Fruit fly (Drosophila melanogaster) whole organism, embryonic: ENCODE results near the gene CG46465.

Experiments
- Aef1 ChIP-seq: fragments of 200-800 bp; sonication (Bioruptor generic); IDR thresholded peaks from 3 replicates; pipeline ENCODE4 v1.3.6; 2022; ENCODE audit warnings: missing biosample characterization, missing genetic modification characterization
- C15 ChIP-seq: fragments of 200-800 bp; sonication (Bioruptor generic); IDR thresholded peaks from 3 replicates; pipeline ENCODE4 v1.3.6; 2022; ENCODE audit warnings: missing biosample characterization, missing genetic modification characterization
- CG10147 ChIP-seq: fragments of 200-800 bp; sonication (Bioruptor generic); optimal IDR thresholded peaks from 2 replicates; lab custom pipeline; 2019; ENCODE audit warnings: missing biosample characterization, mild to moderate bottlenecking, missing genetic modification characterization, moderate library complexity
- CG10979 ChIP-seq: fragments of 200-800 bp; sonication (Bioruptor generic); optimal IDR thresholded peaks from 2 replicates; lab custom pipeline; 2018; ENCODE audit warnings: missing biosample characterization, mild to moderate bottlenecking, missing genetic modification characterization, moderate library complexity
- CG12219 ChIP-seq: fragments of 200-800 bp; sonication (Bioruptor generic); optimal IDR thresholded peaks from 3 replicates; lab custom pipeline; 2018; ENCODE audit warnings: missing biosample characterization, mild to moderate bottlenecking, missing genetic modification characterization
- CG12659 ChIP-seq: fragments of 200-800 bp; sonication (Bioruptor generic); optimal IDR thresholded peaks from 3 replicates; lab custom pipeline; 2017; ENCODE audit warnings: mild to moderate bottlenecking, missing biosample characterization, missing genetic modification reagents, missing genetic modification characterization
- CG13775 ChIP-seq: fragments of 200-800 bp; sonication (Bioruptor generic); optimal IDR thresholded peaks from 3 replicates; lab custom pipeline; 2017; ENCODE audit warnings: missing biosample characterization, mild to moderate bottlenecking, missing genetic modification characterization
- CG13894 ChIP-seq: fragments of 200-800 bp; sonication (Bioruptor generic); optimal IDR thresholded peaks from 3 replicates; lab custom pipeline; 2018; ENCODE audit warnings: missing biosample characterization, mild to moderate bottlenecking, missing genetic modification characterization, moderate library complexity
- CG14860 ChIP-seq: fragments of 200-800 bp; sonication (Bioruptor generic); IDR thresholded peaks from 3 replicates; pipeline ENCODE4 v1.3.6; 2022; ENCODE audit warnings: missing biosample characterization, missing genetic modification characterization; ENCODE audit not compliant: partially characterized antibody
- CG1602 ChIP-seq: fragments of 200-800 bp; sonication (Bioruptor generic); optimal IDR thresholded peaks from 3 replicates; lab custom pipeline; 2016; ENCODE audit warnings: missing biosample characterization, missing genetic modification characterization
- CG2129 ChIP-seq: fragments of 200-800 bp; sonication (Bioruptor generic); IDR thresholded peaks from 2 replicates; pipeline ENCODE4 v1.3.6; 2022; ENCODE audit warnings: missing biosample characterization, missing genetic modification characterization; ENCODE audit not compliant: partially characterized antibody
- CG33213 ChIP-seq: fragments of 200-800 bp; sonication (Bioruptor generic); optimal IDR thresholded peaks from 3 replicates; lab custom pipeline; 2016; ENCODE audit warnings: missing biosample characterization, missing genetic modification characterization
- CG4328 ChIP-seq: fragments of 200-800 bp; sonication (Bioruptor generic); optimal IDR thresholded peaks from 3 replicates; lab custom pipeline; 2017; ENCODE audit warnings: missing biosample characterization, missing genetic modification reagents, missing genetic modification characterization
- CG43689 ChIP-seq: fragments of 200-800 bp; sonication (Bioruptor generic); IDR thresholded peaks from 2 replicates; pipeline ENCODE4 v1.3.6; 2022; ENCODE audit warnings: missing biosample characterization, missing genetic modification characterization
- CG4404 ChIP-seq: fragments of 200-800 bp; sonication (Bioruptor generic); IDR thresholded peaks from 2 replicates; pipeline ENCODE4 v1.3.6; 2022; ENCODE audit warnings: missing biosample characterization, missing genetic modification characterization
- CG4820 ChIP-seq: fragments of 200-800 bp; sonication (Bioruptor generic); optimal IDR thresholded peaks from 3 replicates; lab custom pipeline; 2016; ENCODE audit warnings: missing biosample characterization, missing genetic modification characterization
- CG7271 ChIP-seq: fragments of 200-800 bp; sonication (Bioruptor generic); optimal IDR thresholded peaks from 2 replicates; lab custom pipeline; 2018; ENCODE audit warnings: missing biosample characterization, mild to moderate bottlenecking, missing genetic modification characterization, moderate library complexity
- CG7839 ChIP-seq: fragments of 200-800 bp; sonication (Bioruptor generic); optimal IDR thresholded peaks from 3 replicates; lab custom pipeline; 2018; ENCODE audit warnings: missing biosample characterization, mild to moderate bottlenecking, missing genetic modification characterization, moderate library complexity
- CG7928 ChIP-seq: fragments of 200-800 bp; sonication (Bioruptor generic); optimal IDR thresholded peaks from 2 replicates; lab custom pipeline; 2017; ENCODE audit warnings: missing biosample characterization, mild to moderate bottlenecking, missing genetic modification characterization
- CG8290 ChIP-seq, 3 experiments: fragments of 200-800 bp; sonication (Bioruptor generic); optimal IDR thresholded peaks; 2 replicates each; lab custom pipeline; 2016 to 2019; ENCODE audit warnings: missing biosample characterization in 3 of 3, missing genetic modification characterization in 3 of 3, mild to moderate bottlenecking in 2 of 3, moderate library complexity in 1 of 3
- CTCF ChIP-seq: fragments of 200-800 bp; sonication (Bioruptor generic); optimal IDR thresholded peaks from 2 replicates; lab custom pipeline; 2017; ENCODE audit warnings: missing biosample characterization, mild to moderate bottlenecking, missing genetic modification characterization, moderate library complexity
- Camta ChIP-seq: fragments of 200-800 bp; sonication (Bioruptor generic); optimal IDR thresholded peaks from 2 replicates; lab custom pipeline; 2016; ENCODE audit warnings: missing biosample characterization, missing genetic modification characterization
- CoRest ChIP-seq: fragments of 200-800 bp; sonication (Bioruptor generic); optimal IDR thresholded peaks from 3 replicates; lab custom pipeline; 2018; ENCODE audit warnings: missing biosample characterization, mild to moderate bottlenecking, missing genetic modification characterization, moderate library complexity
- Dp ChIP-seq: fragments of 200-800 bp; sonication (Bioruptor generic); optimal IDR thresholded peaks from 2 replicates; lab custom pipeline; 2018; ENCODE audit warnings: missing biosample characterization, mild to moderate bottlenecking, missing genetic modification characterization, moderate library complexity
- Eip74EF ChIP-seq, 2 experiments: fragments of 200-800 bp in 1 of 2; fragments of >200 bp in 1 of 2; sonication (Bioruptor generic) in 1 of 2; optimal IDR thresholded peaks; 2 replicates each; lab custom pipeline; 2017 to 2019; ENCODE audit warnings: missing biosample characterization in 2 of 2, missing genetic modification characterization in 2 of 2, mild to moderate bottlenecking in 1 of 2, moderate library complexity in 1 of 2
- HLHmδ ChIP-seq: fragments of 200-800 bp; sonication (Bioruptor generic); optimal IDR thresholded peaks from 2 replicates; lab custom pipeline; 2018; ENCODE audit warnings: missing biosample characterization, mild to moderate bottlenecking, missing genetic modification characterization, moderate library complexity
- Hmx ChIP-seq: fragments of 200-800 bp; sonication (Bioruptor generic); optimal IDR thresholded peaks from 2 replicates; lab custom pipeline; 2016; ENCODE audit warnings: missing biosample characterization, missing genetic modification characterization
- NC2β ChIP-seq: fragments of 200-800 bp; sonication (Bioruptor generic); optimal IDR thresholded peaks from 2 replicates; lab custom pipeline; 2016; ENCODE audit warnings: missing biosample characterization, missing genetic modification characterization
- Rx ChIP-seq: fragments of 200-800 bp; sonication (Bioruptor generic); IDR thresholded peaks from 2 replicates; pipeline ENCODE4 v1.3.6; 2022; ENCODE audit warnings: missing biosample characterization, missing genetic modification characterization
- bowl ChIP-seq: fragments of 200-800 bp; sonication (Bioruptor generic); IDR thresholded peaks from 2 replicates; pipeline ENCODE4 v1.3.6; 2022; ENCODE audit warnings: missing biosample characterization, missing genetic modification characterization
- btn ChIP-seq: fragments of 200-800 bp; sonication (Bioruptor generic); optimal IDR thresholded peaks from 2 replicates; lab custom pipeline; 2016; ENCODE audit warnings: missing biosample characterization, missing genetic modification characterization
- cas ChIP-seq: fragments of 200-800 bp; sonication (Bioruptor generic); IDR thresholded peaks from 2 replicates; pipeline ENCODE4 v1.3.6; 2022; ENCODE audit warnings: missing biosample characterization, missing genetic modification characterization
- dmrt11E ChIP-seq: fragments of 200-800 bp; sonication (Bioruptor generic); optimal IDR thresholded peaks from 3 replicates; lab custom pipeline; 2018; ENCODE audit warnings: missing biosample characterization, mild to moderate bottlenecking, missing genetic modification characterization, moderate library complexity
- dmrt99B ChIP-seq: fragments of 200-800 bp; sonication (Bioruptor generic); optimal IDR thresholded peaks from 2 replicates; lab custom pipeline; 2018; ENCODE audit warnings: missing biosample characterization, mild to moderate bottlenecking, missing genetic modification characterization, moderate library complexity
- exex ChIP-seq: fragments of 200-800 bp; sonication (Bioruptor generic); optimal IDR thresholded peaks from 4 replicates; lab custom pipeline; 2018; ENCODE audit warnings: missing biosample characterization, mild to moderate bottlenecking, missing genetic modification characterization, moderate library complexity
- eyg ChIP-seq: fragments of 200-800 bp; sonication (Bioruptor generic); optimal IDR thresholded peaks from 3 replicates; lab custom pipeline; 2016; ENCODE audit warnings: missing biosample characterization, missing genetic modification characterization
- hth ChIP-seq: fragments of >200 bp; optimal IDR thresholded peaks from 2 replicates; lab custom pipeline; 2017; ENCODE audit warnings: inconsistent platforms
- ind ChIP-seq: fragments of 200-800 bp; sonication (Bioruptor generic); optimal IDR thresholded peaks from 3 replicates; lab custom pipeline; 2016; ENCODE audit warnings: missing biosample characterization, missing genetic modification characterization
- luna ChIP-seq: fragments of 200-800 bp; sonication (Bioruptor generic); optimal IDR thresholded peaks from 2 replicates; lab custom pipeline; 2016; ENCODE audit warnings: missing biosample characterization, missing genetic modification characterization
- nom ChIP-seq: fragments of 200-800 bp; sonication (Bioruptor generic); optimal IDR thresholded peaks from 2 replicates; lab custom pipeline; 2017; ENCODE audit warnings: missing biosample characterization, missing genetic modification characterization, mild to moderate bottlenecking, moderate library complexity, missing genetic modification reagents
- pan ChIP-seq, 4 experiments: fragments of >200 bp in 3 of 4; fragments of 200-800 bp in 1 of 4; sonication (Bioruptor generic) in 1 of 4; optimal IDR thresholded peaks in 3 of 4; IDR thresholded peaks in 1 of 4; 2 replicates each; pipeline versions ENCODE4 v1.3.6 to Lab custom; 2017 to 2022; ENCODE audit warnings: missing biosample characterization in 2 of 4, missing genetic modification characterization in 2 of 4, mixed read lengths in 1 of 4
- repo ChIP-seq: fragments of 200-800 bp; sonication (Bioruptor generic); optimal IDR thresholded peaks from 2 replicates; lab custom pipeline; 2016; ENCODE audit warnings: missing biosample characterization, missing genetic modification characterization
- salm ChIP-seq: fragments of 200-800 bp; sonication (Bioruptor generic); optimal IDR thresholded peaks from 2 replicates; lab custom pipeline; 2018; ENCODE audit warnings: missing biosample characterization, mild to moderate bottlenecking, missing genetic modification characterization
- sima ChIP-seq: fragments of 200-800 bp; sonication (Bioruptor generic); optimal IDR thresholded peaks from 2 replicates; lab custom pipeline; 2016; ENCODE audit warnings: missing biosample characterization, missing genetic modification characterization
- slp2 ChIP-seq: fragments of 200-800 bp; sonication (Bioruptor generic); optimal IDR thresholded peaks from 2 replicates; lab custom pipeline; 2016; ENCODE audit warnings: missing biosample characterization, missing genetic modification characterization
- sug ChIP-seq: fragments of 200-800 bp; optimal IDR thresholded peaks from 2 replicates; lab custom pipeline; 2019; ENCODE audit warnings: missing biosample characterization, mild to moderate bottlenecking, missing genetic modification characterization, moderate library complexity
- trh ChIP-seq: fragments of 200-800 bp; sonication (Bioruptor generic); optimal IDR thresholded peaks from 2 replicates; lab custom pipeline; 2016; ENCODE audit warnings: missing biosample characterization, missing genetic modification characterization
- wek ChIP-seq: fragments of 200-800 bp; sonication (Bioruptor generic); optimal IDR thresholded peaks from 3 replicates; lab custom pipeline; 2018; ENCODE audit warnings: missing biosample characterization, mild to moderate bottlenecking, missing genetic modification characterization, moderate library complexity

CG46465 gene

DNA sequence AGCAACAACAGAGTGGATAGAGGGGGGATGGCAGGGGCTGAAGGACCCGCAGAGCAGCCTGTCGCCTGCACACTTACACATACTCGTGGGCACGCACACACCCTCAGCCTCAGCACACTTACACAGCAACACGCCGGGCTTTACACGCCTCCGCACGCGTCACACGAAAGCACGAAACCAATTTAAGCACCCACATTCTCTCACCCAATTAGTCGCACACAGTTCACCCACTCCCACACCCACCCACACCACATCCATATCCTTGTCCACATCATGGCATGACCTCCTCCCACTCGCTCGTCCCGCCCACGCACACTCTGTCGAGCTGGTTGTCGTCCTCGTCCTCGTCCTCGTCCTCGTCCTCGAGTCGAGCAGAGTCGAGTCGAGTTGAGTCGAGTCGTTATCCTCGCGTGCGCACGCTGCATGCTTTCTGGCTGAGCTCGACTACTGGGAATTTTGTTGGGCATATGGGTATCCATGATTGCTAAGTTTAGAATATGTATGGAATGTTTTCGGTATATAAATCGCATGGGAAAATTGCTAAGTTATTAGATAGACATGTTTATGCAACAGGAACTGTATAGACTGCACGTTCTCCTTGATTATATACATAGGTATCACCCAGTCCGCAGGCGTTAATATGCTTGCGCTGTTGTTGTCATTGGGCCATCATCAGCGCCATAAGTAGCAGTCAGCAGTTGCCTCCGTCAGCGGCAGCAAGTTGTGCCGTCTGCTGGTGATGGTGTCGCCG lies 19.8 kb downstream of the CG46465 start (continued):
- peak; percentile 69 for TF ChIP-seq slp2 (GFP tag; lab: Kevin White, UChicago)
- peak; percentile 48 for TF ChIP-seq CG33213
- TF ChIP-seq cas = peak; percentile 83
- TF ChIP-seq nom (GFP tag; lab: Kevin White, UChicago) = no peak
- TF ChIP-seq CG4404 (GFP tag; lab: Robert Waterston, UW) = peak; percentile 76
- TF ChIP-seq CoRest (tag; lab: Kevin White, UChicago) = peak; percentile 84
- TF ChIP-seq HLHmδ (GFP tag; lab: Kevin White, UChicago) = no peak
- peak; percentile 89 for TF ChIP-seq CG7839 (tag; lab: Kevin White, UChicago)
- peak; percentile 15 for TF ChIP-seq btn (GFP tag; lab: Kevin White, UChicago)
- TF ChIP-seq CG10979 = peak; percentile 75
- TF ChIP-seq CG10147 (GFP tag; lab: Kevin White, UChicago) = peak; percentile 73
- peak; percentile 63; the same call in 1 of the 2 replicates for TF ChIP-seq bowl (GFP tag; lab: Robert Waterston, UW)
- TF ChIP-seq eyg (GFP tag; lab: Kevin White, UChicago) = peak; percentile 56
- no peak for TF ChIP-seq sima (GFP tag; lab: Kevin White, UChicago)
- peak; percentile 51 for TF ChIP-seq salm
- TF ChIP-seq Dp (GFP tag; lab: Kevin White, UChicago) = no peak
- TF ChIP-seq CG4328 (GFP tag; lab: Kevin White, UChicago) = no peak
- peak; percentile 75 for TF ChIP-seq CG13775 (GFP tag; lab: Kevin White, UChicago)
- no peak for TF ChIP-seq CG8290 (GFP tag; optimal IDR thresholded peaks at IDR 0.05; lab: Kevin White, UChicago)
- TF ChIP-seq CG8290 (tag; optimal IDR thresholded peaks at IDR 0.05; lab: Kevin White, UChicago) = peak in 1 of 2 experiments; percentile 93
- TF ChIP-seq CG14860 = no peak
- TF ChIP-seq NC2β (GFP tag; lab: Kevin White, UChicago) = peak; percentile 56
- no peak for TF ChIP-seq pan (optimal IDR thresholded peaks at IDR 0.05; lab: Kevin White, UChicago)
- peak in 1 of 2 experiments; percentile 89 for TF ChIP-seq pan (GFP tag; optimal IDR thresholded peaks at IDR 0.05 in 1 of 2, IDR thresholded peaks at IDR 0.05 in 1 of 2)
- TF ChIP-seq repo (GFP tag; lab: Kevin White, UChicago) = peak; percentile 57
- TF ChIP-seq CG7928 (GFP tag; lab: Kevin White, UChicago) = peak; percentile 54
- no peak for TF ChIP-seq CG2129
- TF ChIP-seq CG12219 (GFP tag; lab: Kevin White, UChicago) = peak; percentile 80
- peak; percentile 67 for TF ChIP-seq Camta (GFP tag; lab: Kevin White, UChicago)
- TF ChIP-seq CTCF = no peak
- TF ChIP-seq Eip74EF (GFP tag; optimal IDR thresholded peaks at IDR 0.05; lab: Kevin White, UChicago) = peak in 1 of 2 experiments; percentile 53
- TF ChIP-seq exex = peak; percentile 53
- TF ChIP-seq CG4820 (GFP tag; lab: Kevin White, UChicago) = peak; percentile 68
- TF ChIP-seq hth (lab: Kevin White, UChicago) = no peak
- TF ChIP-seq luna (GFP tag; lab: Kevin White, UChicago) = peak; percentile 55
- no peak for TF ChIP-seq C15 (GFP tag; lab: Robert Waterston, UW)
- TF ChIP-seq CG1602 (GFP tag; lab: Kevin White, UChicago) = peak; percentile 67
- peak; percentile 82 for TF ChIP-seq ind (GFP tag; lab: Kevin White, UChicago)
- TF ChIP-seq Rx (GFP tag; lab: Robert Waterston, UW) = peak; percentile 80
- TF ChIP-seq trh (GFP tag; lab: Kevin White, UChicago) = no peak
- peak; percentile 88 for TF ChIP-seq dmrt99B (tag; lab: Kevin White, UChicago)
- TF ChIP-seq CG13894 (tag; lab: Kevin White, UChicago) = peak; percentile 87
- TF ChIP-seq dmrt11E (tag; lab: Kevin White, UChicago) = peak; percentile 30
- peak; percentile 67 for TF ChIP-seq CG43689 (GFP tag; lab: Robert Waterston, UW)
- no peak for TF ChIP-seq CG7271 (tag; lab: Kevin White, UChicago)
- TF ChIP-seq sug (tag; lab: Kevin White, UChicago) = peak; percentile 41
- peak; percentile 23 for TF ChIP-seq wek (GFP tag; lab: Kevin White, UChicago)
- TF ChIP-seq Aef1 (GFP tag; lab: Robert Waterston, UW) = peak; percentile 85
- TF ChIP-seq Hmx = peak; percentile 16
- peak; percentile 83 for TF ChIP-seq CG12659
